Fruit fly (Drosophila melanogaster) whole organism, embryonic: ENCODE data around the gene NaPi-III.

Experiments used
- Atf3 ChIP-seq: fragments of 200-800 bp; sonication (Bioruptor generic); optimal IDR thresholded peaks from 3 replicates; lab custom pipeline; 2016; ENCODE audit warnings: missing biosample characterization, missing genetic modification characterization
- CG11695 ChIP-seq: fragments of 200-800 bp; sonication (Bioruptor generic); IDR thresholded peaks from 3 replicates; pipeline ENCODE4 v1.3.6; 2022; ENCODE audit warnings: missing biosample characterization, missing genetic modification characterization
- CG13123 ChIP-seq: fragments of 200-800 bp; sonication (Bioruptor generic); optimal IDR thresholded peaks from 2 replicates; lab custom pipeline; 2016; ENCODE audit warnings: missing biosample characterization, missing genetic modification characterization
- CG13775 ChIP-seq: fragments of 200-800 bp; sonication (Bioruptor generic); optimal IDR thresholded peaks from 3 replicates; lab custom pipeline; 2017; ENCODE audit warnings: missing biosample characterization, mild to moderate bottlenecking, missing genetic modification characterization
- CG1602 ChIP-seq: fragments of 200-800 bp; sonication (Bioruptor generic); optimal IDR thresholded peaks from 3 replicates; lab custom pipeline; 2016; ENCODE audit warnings: missing biosample characterization, missing genetic modification characterization
- CG17186 ChIP-seq: fragments of 200-800 bp; sonication (Bioruptor generic); optimal IDR thresholded peaks from 3 replicates; lab custom pipeline; 2017; ENCODE audit warnings: missing biosample characterization, missing genetic modification reagents, missing genetic modification characterization
- CG1832 ChIP-seq: fragments of 200-800 bp; sonication (Bioruptor generic); optimal IDR thresholded peaks from 2 replicates; lab custom pipeline; 2017; ENCODE audit warnings: missing biosample characterization, mild to moderate bottlenecking, missing genetic modification characterization, inconsistent platforms
- CG18619 ChIP-seq: fragments of 200-800 bp; sonication (Bioruptor generic); optimal IDR thresholded peaks from 3 replicates; lab custom pipeline; 2017; ENCODE audit warnings: missing biosample characterization, mild to moderate bottlenecking, missing genetic modification characterization
- CG18764 ChIP-seq: fragments of 200-800 bp; sonication (Bioruptor generic); optimal IDR thresholded peaks from 3 replicates; lab custom pipeline; 2016; ENCODE audit warnings: missing biosample characterization, missing genetic modification characterization
- CG2202 ChIP-seq: fragments of 200-800 bp; sonication (Bioruptor generic); optimal IDR thresholded peaks from 2 replicates; lab custom pipeline; 2018; ENCODE audit warnings: missing biosample characterization, mild to moderate bottlenecking, missing genetic modification characterization
- CG2875 ChIP-seq: fragments of 200-800 bp; sonication (Bioruptor generic); optimal IDR thresholded peaks from 2 replicates; lab custom pipeline; 2017; ENCODE audit warnings: missing biosample characterization, mild to moderate bottlenecking, missing genetic modification characterization, missing genetic modification reagents
- CG3838 ChIP-seq: fragments of 200-800 bp; sonication (Bioruptor generic); optimal IDR thresholded peaks from 3 replicates; lab custom pipeline; 2016; ENCODE audit warnings: missing biosample characterization, missing genetic modification characterization
- CG3847 ChIP-seq: fragments of 200-800 bp; sonication (Bioruptor generic); IDR thresholded peaks from 2 replicates; pipeline ENCODE4 v1.3.6; 2022; ENCODE audit warnings: missing biosample characterization, missing genetic modification characterization
- CG6175 ChIP-seq: fragments of 200-800 bp; sonication (Bioruptor generic); IDR thresholded peaks from 3 replicates; pipeline ENCODE4 v1.3.6; 2022; ENCODE audit warnings: missing biosample characterization, missing genetic modification characterization
- CG6654 ChIP-seq: fragments of 200-800 bp; sonication (Bioruptor generic); optimal IDR thresholded peaks from 2 replicates; lab custom pipeline; 2017; ENCODE audit warnings: missing biosample characterization, mild to moderate bottlenecking, missing genetic modification characterization
- CG8388 ChIP-seq: fragments of 200-800 bp; sonication (Bioruptor generic); optimal IDR thresholded peaks from 2 replicates; lab custom pipeline; 2019; ENCODE audit warnings: missing biosample characterization, mild to moderate bottlenecking, missing genetic modification characterization, moderate library complexity
- CG8765 ChIP-seq: fragments of 200-800 bp; sonication (Bioruptor generic); IDR thresholded peaks from 2 replicates; pipeline ENCODE4 v1.3.6; 2022; ENCODE audit warnings: missing biosample characterization, missing genetic modification characterization
- CG8924 ChIP-seq: fragments of 200-800 bp; optimal IDR thresholded peaks from 3 replicates; lab custom pipeline; 2019; ENCODE audit warnings: missing biosample characterization, mild to moderate bottlenecking, missing genetic modification characterization, moderate library complexity
- CG9437 ChIP-seq: fragments of 200-800 bp; sonication (Bioruptor generic); optimal IDR thresholded peaks from 2 replicates; lab custom pipeline; 2018; ENCODE audit warnings: missing biosample characterization, mild to moderate bottlenecking, missing genetic modification characterization
- CG9609 ChIP-seq: fragments of 200-800 bp; sonication (Bioruptor generic); optimal IDR thresholded peaks from 3 replicates; lab custom pipeline; 2016; ENCODE audit warnings: missing biosample characterization, missing genetic modification characterization
- Camta ChIP-seq: fragments of 200-800 bp; sonication (Bioruptor generic); optimal IDR thresholded peaks from 2 replicates; lab custom pipeline; 2016; ENCODE audit warnings: missing biosample characterization, missing genetic modification characterization
- E2f2 ChIP-seq: fragments of 200-800 bp; sonication (Bioruptor generic); IDR thresholded peaks from 2 replicates; pipeline ENCODE4 v1.3.6; 2022; ENCODE audit warnings: missing biosample characterization, missing genetic modification characterization
- Fer1 ChIP-seq: fragments of 200-800 bp; sonication (Bioruptor generic); optimal IDR thresholded peaks from 2 replicates; lab custom pipeline; 2017; ENCODE audit warnings: missing biosample characterization, mild to moderate bottlenecking, missing genetic modification characterization
- HHEX ChIP-seq: fragments of 200-800 bp; sonication (Bioruptor generic); optimal IDR thresholded peaks from 3 replicates; lab custom pipeline; 2017; ENCODE audit warnings: missing biosample characterization, mild to moderate bottlenecking, missing genetic modification characterization, missing genetic modification reagents
- HmgZ ChIP-seq: fragments of 200-800 bp; sonication (Bioruptor generic); optimal IDR thresholded peaks from 2 replicates; lab custom pipeline; 2018; ENCODE audit warnings: missing biosample characterization, mild to moderate bottlenecking, missing genetic modification characterization
- Mes4 ChIP-seq: fragments of 200-800 bp; sonication (Bioruptor generic); optimal IDR thresholded peaks from 2 replicates; lab custom pipeline; 2016; ENCODE audit warnings: missing biosample characterization, missing genetic modification characterization
- Mrtf ChIP-seq: fragments of 200-800 bp; sonication (Bioruptor generic); IDR thresholded peaks from 3 replicates; pipeline ENCODE4 v1.3.6; 2022; ENCODE audit warnings: missing biosample characterization, missing genetic modification characterization
- Pdp1 ChIP-seq, 2 experiments: fragments of 200-800 bp; sonication (Bioruptor generic); optimal IDR thresholded peaks; 3 replicates each; lab custom pipeline; 2016; ENCODE audit warnings: missing biosample characterization in 2 of 2, missing genetic modification characterization in 2 of 2, mild to moderate bottlenecking in 1 of 2, moderate library complexity in 1 of 2
- Ssrp ChIP-seq: fragments of 200-800 bp; sonication (Bioruptor generic); optimal IDR thresholded peaks from 2 replicates; lab custom pipeline; 2018; ENCODE audit warnings: missing biosample characterization, mild to moderate bottlenecking, missing genetic modification characterization, moderate library complexity
- ab ChIP-seq: fragments of 200-800 bp; sonication (Bioruptor generic); optimal IDR thresholded peaks from 2 replicates; lab custom pipeline; 2016; ENCODE audit warnings: missing biosample characterization, missing genetic modification characterization
- bowl ChIP-seq: fragments of 200-800 bp; sonication (Bioruptor generic); IDR thresholded peaks from 2 replicates; pipeline ENCODE4 v1.3.6; 2022; ENCODE audit warnings: missing biosample characterization, missing genetic modification characterization
- emc ChIP-seq: fragments of 200-800 bp; sonication (Bioruptor generic); optimal IDR thresholded peaks from 2 replicates; lab custom pipeline; 2016; ENCODE audit warnings: missing biosample characterization, missing genetic modification characterization
- fd102C ChIP-seq: fragments of 200-800 bp; sonication (Bioruptor generic); optimal IDR thresholded peaks from 2 replicates; lab custom pipeline; 2018; ENCODE audit warnings: missing biosample characterization, mild to moderate bottlenecking, missing genetic modification characterization, moderate library complexity
- fd64A ChIP-seq: fragments of 200-800 bp; sonication (Bioruptor generic); optimal IDR thresholded peaks from 3 replicates; lab custom pipeline; 2018; ENCODE audit warnings: missing biosample characterization, mild to moderate bottlenecking, missing genetic modification characterization
- fu2 ChIP-seq: fragments of 200-800 bp; sonication (Bioruptor generic); optimal IDR thresholded peaks from 2 replicates; lab custom pipeline; 2016; ENCODE audit warnings: missing biosample characterization, missing genetic modification characterization
- grn ChIP-seq: fragments of 200-800 bp; sonication (Bioruptor generic); optimal IDR thresholded peaks from 3 replicates; lab custom pipeline; 2017; ENCODE audit warnings: missing biosample characterization, missing genetic modification characterization
- inv ChIP-seq: fragments of 200-800 bp; sonication (Bioruptor generic); IDR thresholded peaks from 2 replicates; pipeline ENCODE4 v1.3.6; 2022; ENCODE audit warnings: missing biosample characterization, missing genetic modification characterization; ENCODE audit not compliant: partially characterized antibody
- lov ChIP-seq, 2 experiments: fragments of 200-800 bp in 1 of 2; fragments of >200 bp in 1 of 2; sonication (Bioruptor generic) in 1 of 2; IDR thresholded peaks in 1 of 2; optimal IDR thresholded peaks in 1 of 2; 2 replicates in 1 of 2; 3 replicates in 1 of 2; pipeline versions ENCODE4 v1.3.6 to Lab custom; 2017 to 2022; ENCODE audit warnings: missing biosample characterization in 1 of 2, missing genetic modification characterization in 1 of 2
- mld ChIP-seq: fragments of 200-800 bp; sonication (Bioruptor generic); IDR thresholded peaks from 3 replicates; pipeline ENCODE4 v1.3.6; 2022; ENCODE audit warnings: missing biosample characterization, missing genetic modification characterization; ENCODE audit not compliant: partially characterized antibody
- scrt ChIP-seq: fragments of 200-800 bp; sonication (Bioruptor generic); optimal IDR thresholded peaks from 2 replicates; lab custom pipeline; 2018; ENCODE audit warnings: missing biosample characterization, mild to moderate bottlenecking, missing genetic modification characterization, moderate library complexity
- sd ChIP-seq: fragments of 200-800 bp; sonication (Bioruptor generic); optimal IDR thresholded peaks from 3 replicates; lab custom pipeline; 2018; ENCODE audit warnings: missing biosample characterization, mild to moderate bottlenecking, missing genetic modification characterization, moderate library complexity
- sens ChIP-seq: fragments of 200-800 bp; sonication (Bioruptor generic); peaks from one replicate; lab custom pipeline; 2016; ENCODE audit warnings: missing biosample characterization, missing genetic modification characterization
- sr ChIP-seq: fragments of 200-800 bp; sonication (Bioruptor generic); IDR thresholded peaks from 3 replicates; pipeline ENCODE4 v1.3.6; 2022; ENCODE audit warnings: missing biosample characterization, missing genetic modification characterization
- stc ChIP-seq: fragments of 200-800 bp; sonication (Bioruptor generic); IDR thresholded peaks from 2 replicates; pipeline ENCODE4 v1.3.6; 2022; ENCODE audit warnings: missing biosample characterization, missing genetic modification characterization
- tap ChIP-seq: fragments of 200-800 bp; optimal IDR thresholded peaks from 3 replicates; lab custom pipeline; 2019; ENCODE audit warnings: missing biosample characterization, mild to moderate bottlenecking, missing genetic modification characterization, moderate library complexity
- tna ChIP-seq: fragments of 200-800 bp; sonication (Bioruptor generic); IDR thresholded peaks from 2 replicates; pipeline ENCODE4 v1.3.6; 2022; ENCODE audit warnings: missing biosample characterization, missing genetic modification characterization; ENCODE audit not compliant: partially characterized antibody
- toy ChIP-seq: fragments of 200-800 bp; sonication (Bioruptor generic); IDR thresholded peaks from 2 replicates; pipeline ENCODE4 v1.3.6; 2022; ENCODE audit warnings: missing biosample characterization, missing genetic modification characterization
- trem ChIP-seq: fragments of 200-800 bp; optimal IDR thresholded peaks from 3 replicates; lab custom pipeline; 2019; ENCODE audit warnings: missing biosample characterization, mild to moderate bottlenecking, missing genetic modification characterization, moderate library complexity
- z ChIP-seq: fragments of 200-800 bp; sonication (Bioruptor generic); IDR thresholded peaks from 3 replicates; pipeline ENCODE4 v1.3.6; 2022; ENCODE audit warnings: missing biosample characterization, missing genetic modification characterization

The NaPi-III gene

DNA sequence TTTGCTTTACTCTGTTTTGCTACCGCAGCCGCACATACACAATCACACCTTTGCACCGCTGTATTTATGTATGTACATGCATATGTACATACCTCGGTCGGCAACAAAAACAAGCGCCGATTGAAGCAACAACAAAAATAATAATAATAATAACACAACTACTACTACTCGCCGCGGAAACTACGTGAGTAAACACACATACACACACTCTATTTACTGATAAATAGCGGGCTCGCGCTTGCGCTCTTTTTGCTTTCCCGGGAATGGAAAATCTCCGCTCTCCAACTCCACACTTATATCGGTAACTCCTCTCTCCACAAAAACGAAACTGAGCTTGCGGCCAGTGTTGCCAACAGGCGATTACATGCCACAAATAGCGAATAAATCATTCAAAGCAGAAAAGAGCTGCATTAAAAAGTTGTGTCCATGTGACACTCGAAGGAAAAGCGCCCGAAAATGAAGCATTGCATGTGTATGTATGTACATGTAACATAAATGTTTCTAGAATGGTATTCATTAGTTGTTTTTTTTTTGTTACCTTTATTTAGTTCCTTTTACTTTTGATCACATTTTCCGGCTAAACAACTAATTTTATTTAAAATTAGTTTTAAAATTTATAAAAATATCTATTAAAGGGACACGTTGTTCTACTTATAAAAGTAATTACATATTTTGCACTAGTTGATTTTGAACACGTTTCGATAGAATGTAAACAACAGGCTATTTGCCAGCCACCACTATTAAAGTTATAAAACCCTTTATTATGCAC is 4.3 kb upstream of the NaPi-III start (continued):
- TF ChIP-seq lov (optimal IDR thresholded peaks at IDR 0.05; lab: Kevin White, UChicago) (no peak), lov (GFP tag; IDR thresholded peaks at IDR 0.05; lab: Robert Waterston, UW) (peak; percentile 84; the same call in 2 of the 3 replicates), CG13123 (GFP tag; lab: Kevin White, UChicago) (peak; percentile 68), Mrtf (GFP tag; lab: Robert Waterston, UW) (no peak), CG17186 (GFP tag; lab: Kevin White, UChicago) (peak; percentile 47), Mes4 (GFP tag; lab: Kevin White, UChicago) (peak; percentile 76), fu2 (no peak), HmgZ (peak; percentile 94), Ssrp (peak; percentile 2), CG1602 (GFP tag; lab: Kevin White, UChicago) (peak; percentile 44), CG8765 (GFP tag; lab: Robert Waterston, UW) (no peak), bowl (GFP tag; lab: Robert Waterston, UW) (no peak), CG2875 (peak; percentile 84), ab (GFP tag; lab: Kevin White, UChicago) (no peak), CG6654 (GFP tag; lab: Kevin White, UChicago) (no peak), Fer1 (GFP tag; lab: Kevin White, UChicago) (peak; percentile 91), tap (tag; lab: Kevin White, UChicago) (peak; percentile 66), scrt (GFP tag; lab: Kevin White, UChicago) (peak; percentile 78), trem (tag; lab: Kevin White, UChicago) (no peak), sd (tag; lab: Kevin White, UChicago) (peak; percentile 93), Pdp1 (GFP tag; optimal IDR thresholded peaks at IDR 0.05; lab: Kevin White, UChicago) (peak; percentile 55 to 75), toy (GFP tag; lab: Robert Waterston, UW) (no peak), CG13775 (GFP tag; lab: Kevin White, UChicago) (no peak), CG3847 (GFP tag; lab: Robert Waterston, UW) (peak; percentile 54), CG8924 (peak; percentile 86), fd102C (GFP tag; lab: Kevin White, UChicago) (peak; percentile 88), emc (no peak), sr (GFP tag; lab: Robert Waterston, UW) (no peak), CG2202 (tag; lab: Kevin White, UChicago) (peak; percentile 69), mld (GFP tag; lab: Robert Waterston, UW) (no peak), inv (GFP tag; lab: Robert Waterston, UW) (no peak), E2f2 (GFP tag; lab: Robert Waterston, UW) (peak; percentile 50; the same call in 1 of the 2 replicates), CG1832 (GFP tag; lab: Kevin White, UChicago) (no peak), HHEX (GFP tag; lab: Kevin White, UChicago) (peak; percentile 83), CG18619 (GFP tag; lab: Kevin White, UChicago) (peak; percentile 76), tna (GFP tag; lab: Robert Waterston, UW) (no peak), CG18764 (GFP tag; lab: Kevin White, UChicago) (peak; percentile 40), CG6175 (GFP tag; lab: Robert Waterston, UW) (peak; percentile 72; the same call in 1 of the 3 replicates), grn (peak; percentile 73), fd64A (GFP tag; lab: Kevin White, UChicago) (peak; percentile 93), CG9609 (GFP tag; lab: Kevin White, UChicago) (peak; percentile 16), stc (GFP tag; lab: Robert Waterston, UW) (peak; percentile 58; the same call in 1 of the 2 replicates), Atf3 (peak; percentile 42), CG11695 (peak; percentile 57; the same call in 1 of the 3 replicates), CG9437 (GFP tag; lab: Kevin White, UChicago) (no peak), sens (peak; percentile 87), z (GFP tag; lab: Robert Waterston, UW) (no peak), CG8388 (peak; percentile 20), Camta (GFP tag; lab: Kevin White, UChicago) (peak; percentile 77), CG3838 (GFP tag; lab: Kevin White, UChicago) (peak; percentile 73)
